Worm (Caenorhabditis elegans) whole organism, L4 larva: Measurements from ENCODE around the gene F56C4.4.

Experiments used
- hlh-30 ChIP-seq: sonication (generic microtip); optimal IDR thresholded peaks from 2 replicates; lab custom pipeline; 2017; ENCODE audit warnings: antibody characterized with exemption, mild to moderate bottlenecking, missing genetic modification characterization, missing compliant biosample characterization; ENCODE audit not compliant: insufficient read depth
- jun-1 ChIP-seq: fragments of 150-350 bp; optimal IDR thresholded peaks from 2 replicates; lab custom pipeline; 2014; ENCODE audit warnings: missing biosample characterization, missing genetic modification reagents, missing genetic modification characterization
- lsy-2 ChIP-seq, 2 experiments: fragments of 150-350 bp in 1 of 2; sonication (generic microtip) in 1 of 2; optimal IDR thresholded peaks; 2 replicates each; lab custom pipeline; 2014 to 2017; ENCODE audit warnings: missing biosample characterization in 2 of 2, missing genetic modification characterization in 2 of 2
- mdl-1 ChIP-seq, 2 experiments: fragments of 150-350 bp in 1 of 2; sonication (generic microtip) in 1 of 2; optimal IDR thresholded peaks; 2 replicates each; lab custom pipeline; 2014 to 2017; ENCODE audit warnings: missing biosample characterization in 2 of 2, missing genetic modification characterization in 2 of 2
- mep-1 ChIP-seq: fragments of 150-350 bp; sonication (generic microtip); optimal IDR thresholded peaks from 3 replicates; lab custom pipeline; 2014; ENCODE audit warnings: missing biosample characterization, missing genetic modification characterization
- nhr-28 ChIP-seq: fragments of 150-350 bp; optimal IDR thresholded peaks from 2 replicates; lab custom pipeline; 2014; ENCODE audit warnings: missing biosample characterization, missing genetic modification characterization
- nhr-41 ChIP-seq: fragments of 200-800 bp; sonication (Bioruptor generic); IDR thresholded peaks from 2 replicates; pipeline ENCODE4 v1.3.6; 2022; ENCODE audit warnings: missing genetic modification reagents, missing genetic modification characterization, missing compliant biosample characterization
- nhr-76 ChIP-seq: fragments of 150-350 bp; optimal IDR thresholded peaks from 2 replicates; lab custom pipeline; 2014; ENCODE audit warnings: missing biosample characterization, missing genetic modification characterization
- snpc-4 ChIP-seq: fragments of 150-350 bp; optimal IDR thresholded peaks from 2 replicates; lab custom pipeline; 2014; ENCODE audit warnings: missing biosample characterization, missing genetic modification characterization
- unc-62 ChIP-seq, 3 experiments: fragments of 150-350 bp in 1 of 3; sonication (generic microtip); optimal IDR thresholded peaks in 2 of 3; peaks in 1 of 3; 1 replicate in 1 of 3; 2 replicates in 2 of 3; lab custom pipeline; 2014 to 2017; ENCODE audit warnings: missing biosample characterization in 3 of 3, missing genetic modification characterization in 3 of 3, missing genetic modification reagents in 3 of 3, missing genotype in 1 of 3

- TF ChIP-seq nhr-41 (GFP tag; lab: Robert Waterston, UW) (no peak), nhr-76 (tag; lab: Kevin White, UChicago) (no peak), jun-1 (tag; lab: Kevin White, UChicago) (no peak), unc-62 (GFP tag; optimal IDR thresholded peaks at IDR 0.05 in 1 of 2; lab: Kevin White, UChicago) (no peak), unc-62 (tag; optimal IDR thresholded peaks at IDR 0.05; lab: Kevin White, UChicago) (no peak), mep-1 (tag; lab: Kevin White, UChicago) (no peak), mdl-1 (tag; optimal IDR thresholded peaks at IDR 0.05; lab: Kevin White, UChicago) (no peak), snpc-4 (tag; lab: Kevin White, UChicago) (no peak), nhr-28 (tag; lab: Kevin White, UChicago) (no peak), lsy-2 (tag; optimal IDR thresholded peaks at IDR 0.05; lab: Kevin White, UChicago) (no peak), hlh-30 (tag; lab: Kevin White, UChicago) (no peak)
Observed at ce11 chrIV:10612281-10612680, 18.8 kb downstream of the F56C4.4 start.
